Worm (Caenorhabditis elegans) whole organism, L2 larva: ENCODE measurements around the gene skr-10.
A peak's percentile ranks its signal among the peaks of the same experiment; 100 is the strongest.

Source experiments
- F13H6.1 ChIP-seq: sonication (generic microtip); optimal IDR thresholded peaks from 2 replicates; lab custom pipeline; 2016; ENCODE audit warnings: missing genetic modification characterization, missing compliant biosample characterization
- R02D3.7 ChIP-seq: fragments of 150-350 bp; optimal IDR thresholded peaks from 2 replicates; lab custom pipeline; 2014; ENCODE audit warnings: missing biosample characterization, missing genetic modification characterization
- Y55F3AM.14 ChIP-seq: fragments of 200-800 bp; sonication (Bioruptor generic); optimal IDR thresholded peaks from 2 replicates; lab custom pipeline; 2018; ENCODE audit warnings: mild to moderate bottlenecking, missing genetic modification characterization, missing compliant biosample characterization
- ZK546.5 ChIP-seq: sonication (generic microtip); optimal IDR thresholded peaks from 2 replicates; lab custom pipeline; 2017; ENCODE audit warnings: missing biosample characterization, missing genetic modification characterization
- alr-1 ChIP-seq: fragments of 150-350 bp; optimal IDR thresholded peaks from 2 replicates; lab custom pipeline; 2014; ENCODE audit warnings: missing biosample characterization, missing genetic modification characterization
- aly-2 ChIP-seq: fragments of 150-350 bp; optimal IDR thresholded peaks from 2 replicates; lab custom pipeline; 2014; ENCODE audit warnings: missing biosample characterization, missing genetic modification characterization
- ama-1 ChIP-seq: fragments of 150-350 bp; optimal IDR thresholded peaks from 2 replicates; lab custom pipeline; 2018; ENCODE audit warnings: inconsistent platforms
- ceh-16 ChIP-seq: fragments of 150-350 bp; optimal IDR thresholded peaks from 2 replicates; lab custom pipeline; 2014; ENCODE audit warnings: missing biosample characterization, missing genetic modification characterization
- crh-2 ChIP-seq: sonication (generic microtip); optimal IDR thresholded peaks from 2 replicates; lab custom pipeline; 2017; ENCODE audit warnings: missing biosample characterization, missing genetic modification characterization
- egl-27 ChIP-seq: sonication (generic microtip); optimal IDR thresholded peaks from 3 replicates; lab custom pipeline; 2017; ENCODE audit warnings: missing biosample characterization, missing genetic modification reagents, missing genetic modification characterization
- elt-1 ChIP-seq: fragments of 150-350 bp; optimal IDR thresholded peaks from 2 replicates; lab custom pipeline; 2014; ENCODE audit warnings: missing biosample characterization, missing genetic modification characterization
- elt-3 ChIP-seq: sonication (generic microtip); optimal IDR thresholded peaks from 2 replicates; lab custom pipeline; 2017; ENCODE audit warnings: missing biosample characterization, missing genetic modification characterization
- fos-1 ChIP-seq: fragments of 150-350 bp; optimal IDR thresholded peaks from 2 replicates; lab custom pipeline; 2014; ENCODE audit warnings: missing biosample characterization, missing genetic modification characterization
- gmeb-1 ChIP-seq: fragments of 150-350 bp; optimal IDR thresholded peaks from 2 replicates; lab custom pipeline; 2014; ENCODE audit warnings: missing biosample characterization, missing genetic modification characterization
- lin-11 ChIP-seq: fragments of 150-350 bp; sonication (generic microtip); optimal IDR thresholded peaks from 2 replicates; lab custom pipeline; 2014; ENCODE audit warnings: missing biosample characterization, missing genetic modification characterization, inconsistent platforms, mixed read lengths
- lin-13 ChIP-seq: fragments of 150-350 bp; optimal IDR thresholded peaks from 2 replicates; lab custom pipeline; 2014; ENCODE audit warnings: missing biosample characterization, missing genetic modification reagents, missing genetic modification characterization
- lin-39 ChIP-seq: fragments of 150-350 bp; optimal IDR thresholded peaks from 2 replicates; lab custom pipeline; 2014; ENCODE audit warnings: missing biosample characterization, missing genetic modification reagents, missing genetic modification characterization
- lsy-2 ChIP-seq, 2 experiments: fragments of 150-350 bp in 1 of 2; sonication (generic microtip) in 1 of 2; optimal IDR thresholded peaks; 2 replicates each; lab custom pipeline; 2014 to 2017; ENCODE audit warnings: missing biosample characterization in 2 of 2, missing genetic modification characterization in 2 of 2
- mab-5 ChIP-seq: fragments of 150-350 bp; optimal IDR thresholded peaks from 2 replicates; lab custom pipeline; 2014; ENCODE audit warnings: missing biosample characterization, missing genetic modification characterization
- mbf-1 ChIP-seq: sonication (generic microtip); optimal IDR thresholded peaks from 2 replicates; lab custom pipeline; 2017; ENCODE audit warnings: missing biosample characterization, missing genetic modification characterization
- mdl-1 ChIP-seq, 2 experiments: fragments of 150-350 bp in 1 of 2; sonication (generic microtip) in 1 of 2; optimal IDR thresholded peaks; 2 replicates each; lab custom pipeline; 2017; ENCODE audit warnings: missing biosample characterization in 2 of 2, missing genetic modification characterization in 2 of 2
- nhr-11 ChIP-seq: fragments of 150-350 bp; optimal IDR thresholded peaks from 2 replicates; lab custom pipeline; 2014; ENCODE audit warnings: missing biosample characterization, missing genetic modification characterization
- nhr-12 ChIP-seq: fragments of 150-350 bp; optimal IDR thresholded peaks from 2 replicates; lab custom pipeline; 2014; ENCODE audit warnings: missing biosample characterization, missing genetic modification characterization
- nhr-129 ChIP-seq: fragments of 150-350 bp; optimal IDR thresholded peaks from 2 replicates; lab custom pipeline; 2014; ENCODE audit warnings: missing biosample characterization, missing genetic modification characterization
- nhr-21 ChIP-seq: fragments of 150-350 bp; optimal IDR thresholded peaks from 2 replicates; lab custom pipeline; 2014; ENCODE audit warnings: missing biosample characterization, missing genetic modification characterization
- nhr-237 ChIP-seq: fragments of 150-350 bp; optimal IDR thresholded peaks from 2 replicates; lab custom pipeline; 2014; ENCODE audit warnings: missing biosample characterization, missing genetic modification characterization
- nhr-25 ChIP-seq: fragments of 150-350 bp; sonication (generic microtip); optimal IDR thresholded peaks from 3 replicates; lab custom pipeline; 2014; ENCODE audit warnings: missing biosample characterization, missing genetic modification characterization
- nhr-6 ChIP-seq: fragments of 150-350 bp; optimal IDR thresholded peaks from 2 replicates; lab custom pipeline; 2014; ENCODE audit warnings: missing biosample characterization, missing genetic modification characterization
- nhr-77 ChIP-seq: fragments of 150-350 bp; optimal IDR thresholded peaks from 2 replicates; lab custom pipeline; 2014; ENCODE audit warnings: missing biosample characterization, missing genetic modification characterization
- peb-1 ChIP-seq: fragments of 150-350 bp; optimal IDR thresholded peaks from 2 replicates; lab custom pipeline; 2014; ENCODE audit warnings: missing biosample characterization, missing genetic modification characterization
- sem-4 ChIP-seq: fragments of 150-350 bp; optimal IDR thresholded peaks from 2 replicates; lab custom pipeline; 2014; ENCODE audit warnings: missing biosample characterization, missing genetic modification reagents, missing genetic modification characterization
- skn-1 ChIP-seq: sonication (generic microtip); optimal IDR thresholded peaks from 2 replicates; lab custom pipeline; 2017; ENCODE audit warnings: missing biosample characterization, missing genetic modification characterization
- sma-3 ChIP-seq: sonication (generic microtip); optimal IDR thresholded peaks from 2 replicates; lab custom pipeline; 2016; ENCODE audit warnings: missing genetic modification reagents, missing genetic modification characterization, missing compliant biosample characterization
- sma-9 ChIP-seq, 2 experiments: fragments of 150-350 bp in 1 of 2; sonication (generic microtip) in 1 of 2; optimal IDR thresholded peaks; 2 replicates each; lab custom pipeline; 2014 to 2016; ENCODE audit warnings: missing genetic modification characterization in 2 of 2, mild to moderate bottlenecking in 1 of 2, missing biosample characterization in 1 of 2, missing compliant biosample characterization in 1 of 2, missing genetic modification reagents in 1 of 2, moderate library complexity in 1 of 2
- snpc-4 ChIP-seq: fragments of 150-350 bp; optimal IDR thresholded peaks from 2 replicates; lab custom pipeline; 2014; ENCODE audit warnings: missing biosample characterization, missing genetic modification characterization
- unc-39 ChIP-seq: fragments of 150-350 bp; optimal IDR thresholded peaks from 2 replicates; lab custom pipeline; 2014; ENCODE audit warnings: missing biosample characterization, missing genetic modification characterization
- unc-62 ChIP-seq: fragments of 150-350 bp; optimal IDR thresholded peaks from 2 replicates; lab custom pipeline; 2014; ENCODE audit warnings: missing biosample characterization, missing genetic modification reagents, missing genetic modification characterization
- zag-1 ChIP-seq: fragments of 150-350 bp; optimal IDR thresholded peaks from 2 replicates; lab custom pipeline; 2014; ENCODE audit warnings: missing biosample characterization, missing genetic modification characterization
- ztf-1 ChIP-seq: fragments of 200-800 bp; sonication (Bioruptor generic); conservative IDR thresholded peaks from 2 replicates; pipeline ENCODE4 v1.3.6; 2022; ENCODE audit warnings: missing genetic modification characterization, missing compliant biosample characterization
- ztf-11 ChIP-seq: sonication (generic microtip); optimal IDR thresholded peaks from 2 replicates; lab custom pipeline; 2017; ENCODE audit warnings: missing biosample characterization, missing genetic modification characterization
- ztf-4 ChIP-seq: fragments of 150-350 bp; optimal IDR thresholded peaks from 2 replicates; lab custom pipeline; 2014; ENCODE audit warnings: missing biosample characterization, missing genetic modification characterization

The skr-10 gene

ce11 chrIV:15915061-15915460 lies 31.5 kb upstream of the skr-10 start:
- TF ChIP-seq mab-5 (tag; lab: Kevin White, UChicago) (no peak), nhr-11 (tag; lab: Kevin White, UChicago) (no peak), F13H6.1 (no peak), R02D3.7 (tag; lab: Kevin White, UChicago) (no peak), ama-1 (lab: Kevin White, UChicago) (no peak), gmeb-1 (tag; lab: Kevin White, UChicago) (no peak), ztf-1 (no peak), nhr-6 (tag; lab: Kevin White, UChicago) (no peak), fos-1 (tag; lab: Kevin White, UChicago) (no peak), crh-2 (tag; lab: Kevin White, UChicago) (no peak), ceh-16 (tag; lab: Kevin White, UChicago) (no peak), unc-62 (no peak), mdl-1 (tag; optimal IDR thresholded peaks at IDR 0.05; lab: Kevin White, UChicago) (no peak)

- TF ChIP-seq Y55F3AM.14 (GFP tag; lab: Kevin White, UChicago) (no peak), mdl-1 (tag; optimal IDR thresholded peaks at IDR 0.05; lab: Kevin White, UChicago) (no peak), aly-2 (tag; lab: Kevin White, UChicago) (no peak), egl-27 (tag; lab: Kevin White, UChicago) (no peak), mab-5 (tag; lab: Kevin White, UChicago) (no peak), ZK546.5 (tag; lab: Kevin White, UChicago) (no peak), ztf-4 (no peak), lsy-2 (tag; optimal IDR thresholded peaks at IDR 0.05; lab: Kevin White, UChicago) (no peak), nhr-12 (tag; lab: Kevin White, UChicago) (no peak), elt-3 (no peak), fos-1 (tag; lab: Kevin White, UChicago) (no peak), nhr-6 (tag; lab: Kevin White, UChicago) (no peak), nhr-77 (tag; lab: Kevin White, UChicago) (no peak), unc-62 (no peak), R02D3.7 (tag; lab: Kevin White, UChicago) (no peak), nhr-21 (tag; lab: Kevin White, UChicago) (no peak), F13H6.1 (no peak)
- TF ChIP-seq, all 48 proteins: peak for 0
Measured at ce11 chrIV:15923000-15923399, 23.6 kb upstream of the skr-10 start.

- TF ChIP-seq lin-13 (GFP tag; lab: Kevin White, UChicago) (no peak), alr-1 (tag; lab: Kevin White, UChicago) (no peak), nhr-77 (tag; lab: Kevin White, UChicago) (no peak), peb-1 (tag; lab: Kevin White, UChicago) (no peak), zag-1 (tag; lab: Kevin White, UChicago) (no peak), lin-11 (no peak), nhr-25 (tag; lab: Kevin White, UChicago) (no peak)
Measured at ce11 chrIV:15926746-15927145, 19.9 kb upstream of the skr-10 start, which contains the start of gene Y105C5B.8. Gene Y105C5B.8 (minus strand): TSS chrIV:15926846.

ce11 chrIV:15929831-15930230 lies 16.8 kb upstream of the skr-10 start:
- TF ChIP-seq fos-1 (tag; lab: Kevin White, UChicago) (peak; percentile 82), skn-1 (tag; lab: Kevin White, UChicago) (peak; percentile 27), Y55F3AM.14 (GFP tag; lab: Kevin White, UChicago) (no peak), ZK546.5 (tag; lab: Kevin White, UChicago) (no peak), lin-11 (no peak), crh-2 (tag; lab: Kevin White, UChicago) (peak; percentile 90), unc-39 (tag; lab: Kevin White, UChicago) (no peak), R02D3.7 (tag; lab: Kevin White, UChicago) (no peak), sma-3 (GFP tag; lab: Kevin White, UChicago) (no peak), sem-4 (no peak), gmeb-1 (tag; lab: Kevin White, UChicago) (peak; percentile 39)

ce11 chrIV:15930281-15930680 lies 16.3 kb upstream of the skr-10 start, which contains the start of gene Y105C5B.9:
Gene Y105C5B.9 (plus strand): TSS chrIV:15930581.
- no peak for TF ChIP-seq sma-9 (GFP tag; optimal IDR thresholded peaks at IDR 0.05; lab: Kevin White, UChicago)
- no peak for TF ChIP-seq sma-9 (tag; optimal IDR thresholded peaks at IDR 0.05; lab: Kevin White, UChicago)
- no peak for TF ChIP-seq nhr-77 (tag; lab: Kevin White, UChicago)
- no peak for TF ChIP-seq snpc-4 (tag; lab: Kevin White, UChicago)
- TF ChIP-seq ama-1 (lab: Kevin White, UChicago): no peak
- TF ChIP-seq nhr-129 (tag; lab: Kevin White, UChicago): no peak
- no peak for TF ChIP-seq lsy-2 (tag; optimal IDR thresholded peaks at IDR 0.05; lab: Kevin White, UChicago)
- TF ChIP-seq lin-39 (tag; lab: Kevin White, UChicago): no peak
- no peak for TF ChIP-seq elt-1 (tag; lab: Kevin White, UChicago)
- no peak for TF ChIP-seq nhr-237 (tag; lab: Kevin White, UChicago)
- no peak for TF ChIP-seq alr-1 (tag; lab: Kevin White, UChicago)
- TF ChIP-seq F13H6.1: no peak
- TF ChIP-seq aly-2 (tag; lab: Kevin White, UChicago): no peak
- TF ChIP-seq ztf-11 (tag; lab: Kevin White, UChicago): no peak
- no peak for TF ChIP-seq mbf-1 (tag; lab: Kevin White, UChicago)
- TF ChIP-seq nhr-11 (tag; lab: Kevin White, UChicago): no peak
